Fruit fly (Drosophila melanogaster) S2 (cell line): ENCODE data around the gene asf1.

Experiments
- CG8478 ChIP-seq: fragments of >200 bp; optimal IDR thresholded peaks from 2 replicates; lab custom pipeline; 2018
- CTCF ChIP-seq, 2 experiments: fragments of >200 bp; optimal IDR thresholded peaks; 2 replicates each; lab custom pipeline; 2018

DNA sequence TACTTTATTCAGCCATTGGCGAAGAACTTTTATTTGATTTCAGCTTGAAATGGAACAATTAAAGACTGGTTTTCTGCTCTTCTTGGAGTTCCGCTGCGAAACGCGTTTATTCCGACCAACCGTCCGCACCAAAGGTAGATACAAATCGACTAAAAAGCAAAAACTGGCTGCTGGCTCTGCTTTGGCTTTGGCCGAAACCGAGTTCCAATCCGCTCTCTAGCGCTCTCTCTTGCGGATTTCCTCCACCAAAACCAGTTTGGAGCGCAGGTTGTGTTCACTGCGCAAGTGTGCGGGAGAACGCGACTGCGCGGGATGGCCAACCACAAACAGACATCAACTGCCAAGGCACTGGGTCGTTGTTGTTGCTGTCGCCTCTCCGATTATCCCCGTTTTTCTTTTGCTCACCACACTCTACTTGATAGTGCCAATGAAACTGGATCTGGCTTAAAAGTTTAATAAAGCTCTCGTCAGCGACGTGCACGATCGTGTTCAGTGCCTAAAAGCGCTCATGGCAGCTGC, 16.8 kb downstream of the asf1 start, which contains the start of gene wnd:
- TF ChIP-seq CG8478 (no peak), CTCF (optimal IDR thresholded peaks at IDR 0.05; lab: Kevin White, UChicago) (no peak)
